Worm (Caenorhabditis elegans) whole organism, mixed stage, embryonic: ENCODE data around the gene clpf-1.

Experiments used
- M03D4.4 ChIP-seq: sonication (generic microtip); optimal IDR thresholded peaks from 2 replicates; lab custom pipeline; 2017; ENCODE audit warnings: mild to moderate bottlenecking, missing genetic modification characterization, missing compliant biosample characterization
- bed-3 ChIP-seq: fragments of 200-800 bp; sonication (Bioruptor generic); optimal IDR thresholded peaks from 3 replicates; lab custom pipeline; 2018; ENCODE audit warnings: mild to moderate bottlenecking, missing genetic modification characterization, moderate library complexity, missing compliant biosample characterization
- blmp-1 ChIP-seq: fragments of 150-350 bp; optimal IDR thresholded peaks from 2 replicates; lab custom pipeline; 2014; ENCODE audit warnings: missing biosample characterization, missing genetic modification characterization
- ceh-39 ChIP-seq: fragments of 150-350 bp; optimal IDR thresholded peaks from 2 replicates; lab custom pipeline; 2014; ENCODE audit warnings: missing biosample characterization, missing genetic modification characterization
- ceh-43 ChIP-seq: fragments of 200-800 bp; sonication (Bioruptor generic); optimal IDR thresholded peaks from 2 replicates; lab custom pipeline; 2018; ENCODE audit warnings: mild to moderate bottlenecking, missing genetic modification characterization, moderate library complexity, missing compliant biosample characterization
- ceh-83 ChIP-seq: fragments of 200-800 bp; sonication (Bioruptor generic); optimal IDR thresholded peaks from 2 replicates; lab custom pipeline; 2018; ENCODE audit warnings: mild to moderate bottlenecking, missing genetic modification characterization, missing compliant biosample characterization
- ces-1 ChIP-seq: fragments of 150-350 bp; optimal IDR thresholded peaks from 2 replicates; lab custom pipeline; 2014; ENCODE audit warnings: missing biosample characterization, missing genetic modification reagents, missing genetic modification characterization
- cnd-1 ChIP-seq: fragments of 200-800 bp; sonication (Bioruptor generic); optimal IDR thresholded peaks from 2 replicates; lab custom pipeline; 2018; ENCODE audit warnings: mild to moderate bottlenecking, missing genetic modification characterization, missing compliant biosample characterization
- drap-1 ChIP-seq: fragments of 200-800 bp; sonication (Bioruptor generic); optimal IDR thresholded peaks from 3 replicates; lab custom pipeline; 2018; ENCODE audit warnings: mild to moderate bottlenecking, missing genetic modification characterization, missing compliant biosample characterization
- elt-1 ChIP-seq: sonication (generic microtip); optimal IDR thresholded peaks from 2 replicates; lab custom pipeline; 2017; ENCODE audit warnings: missing genetic modification characterization, mild to moderate bottlenecking, missing compliant biosample characterization, antibody characterized with exemption, moderate library complexity, borderline replicate concordance; ENCODE audit not compliant: insufficient read depth
- elt-3 ChIP-seq: fragments of 150-350 bp; optimal IDR thresholded peaks from 2 replicates; lab custom pipeline; 2014; ENCODE audit warnings: missing biosample characterization, missing genetic modification characterization
- flh-1 ChIP-seq: fragments of 200-800 bp; sonication (Bioruptor generic); optimal IDR thresholded peaks from 2 replicates; lab custom pipeline; 2018; ENCODE audit warnings: mild to moderate bottlenecking, missing genetic modification characterization, moderate library complexity, missing compliant biosample characterization
- ham-2 ChIP-seq: fragments of 200-800 bp; sonication (Bioruptor generic); optimal IDR thresholded peaks from 2 replicates; lab custom pipeline; 2018; ENCODE audit warnings: mild to moderate bottlenecking, missing genetic modification characterization, missing compliant biosample characterization
- hlh-1 ChIP-seq: fragments of 150-350 bp; optimal IDR thresholded peaks from 2 replicates; lab custom pipeline; 2014; ENCODE audit warnings: missing biosample characterization, missing genetic modification reagents, missing genetic modification characterization
- lin-13 ChIP-seq: fragments of 150-350 bp; optimal IDR thresholded peaks from 2 replicates; lab custom pipeline; 2014; ENCODE audit warnings: missing biosample characterization, missing genetic modification characterization
- lin-32 ChIP-seq: fragments of 200-800 bp; sonication (Bioruptor generic); optimal IDR thresholded peaks from 2 replicates; lab custom pipeline; 2018; ENCODE audit warnings: mild to moderate bottlenecking, missing genetic modification characterization, missing compliant biosample characterization
- lsy-2 ChIP-seq: fragments of 150-350 bp; optimal IDR thresholded peaks from 2 replicates; lab custom pipeline; 2014; ENCODE audit warnings: missing biosample characterization, missing genetic modification characterization
- mab-5 ChIP-seq: fragments of 150-350 bp; optimal IDR thresholded peaks from 2 replicates; lab custom pipeline; 2014; ENCODE audit warnings: missing biosample characterization, missing genetic modification characterization
- mep-1 ChIP-seq: fragments of 150-350 bp; optimal IDR thresholded peaks from 2 replicates; lab custom pipeline; 2017; ENCODE audit warnings: missing biosample characterization, missing genetic modification reagents, missing genetic modification characterization, inconsistent platforms
- mls-2 ChIP-seq: sonication (generic microtip); optimal IDR thresholded peaks from 2 replicates; lab custom pipeline; 2016; ENCODE audit warnings: mild to moderate bottlenecking, missing genetic modification characterization, moderate library complexity, missing compliant biosample characterization
- nhr-12 ChIP-seq: fragments of 150-350 bp; optimal IDR thresholded peaks from 2 replicates; lab custom pipeline; 2014; ENCODE audit warnings: missing biosample characterization, missing genetic modification characterization
- nhr-2 ChIP-seq: fragments of 150-350 bp; optimal IDR thresholded peaks from 2 replicates; lab custom pipeline; 2014; ENCODE audit warnings: missing biosample characterization, missing genetic modification characterization
- nhr-237 ChIP-seq: fragments of 150-350 bp; optimal IDR thresholded peaks from 2 replicates; lab custom pipeline; 2014; ENCODE audit warnings: missing biosample characterization, missing genetic modification characterization
- nhr-28 ChIP-seq: fragments of 150-350 bp; optimal IDR thresholded peaks from 2 replicates; lab custom pipeline; 2014; ENCODE audit warnings: missing biosample characterization, missing genetic modification characterization
- nhr-76 ChIP-seq: sonication (generic microtip); optimal IDR thresholded peaks from 2 replicates; lab custom pipeline; 2017; ENCODE audit warnings: missing biosample characterization, missing genetic modification characterization
- pha-4 ChIP-seq: fragments of 150-350 bp; optimal IDR thresholded peaks from 2 replicates; lab custom pipeline; 2018; ENCODE audit warnings: missing biosample characterization, missing genetic modification reagents, missing genetic modification characterization
- sem-2 ChIP-seq: fragments of 200-800 bp; sonication (Bioruptor generic); optimal IDR thresholded peaks from 2 replicates; lab custom pipeline; 2018; ENCODE audit warnings: mild to moderate bottlenecking, missing genetic modification characterization, missing compliant biosample characterization
- snpc-4 ChIP-seq: fragments of 150-350 bp; optimal IDR thresholded peaks from 2 replicates; lab custom pipeline; 2014; ENCODE audit warnings: missing biosample characterization, missing genetic modification characterization
- sptf-1 ChIP-seq: sonication (generic microtip); optimal IDR thresholded peaks from 2 replicates; lab custom pipeline; 2017; ENCODE audit warnings: mild to moderate bottlenecking, missing genetic modification characterization, moderate library complexity, missing compliant biosample characterization
- tbx-8 ChIP-seq: fragments of 200-800 bp; sonication (Bioruptor generic); optimal IDR thresholded peaks from 2 replicates; lab custom pipeline; 2018; ENCODE audit warnings: mild to moderate bottlenecking, missing genetic modification characterization, moderate library complexity, missing compliant biosample characterization
- unc-120 ChIP-seq: sonication (generic microtip); optimal IDR thresholded peaks from 2 replicates; lab custom pipeline; 2017; ENCODE audit warnings: missing genetic modification characterization, missing compliant biosample characterization; ENCODE audit not compliant: poor library complexity, severe bottlenecking
- unc-39 ChIP-seq: fragments of 150-350 bp; optimal IDR thresholded peaks from 2 replicates; lab custom pipeline; 2014; ENCODE audit warnings: missing biosample characterization, missing genetic modification characterization
- unc-62 ChIP-seq: fragments of 150-350 bp; optimal IDR thresholded peaks from 2 replicates; lab custom pipeline; 2014; ENCODE audit warnings: missing biosample characterization, missing genetic modification reagents, missing genetic modification characterization
- zip-8 ChIP-seq: fragments of 150-350 bp; optimal IDR thresholded peaks from 2 replicates; lab custom pipeline; 2014; ENCODE audit warnings: missing biosample characterization, missing genetic modification characterization
- ztf-11 ChIP-seq: fragments of 150-350 bp; optimal IDR thresholded peaks from 2 replicates; lab custom pipeline; 2014; ENCODE audit warnings: missing biosample characterization, missing genetic modification characterization

clpf-1 gene

ce11 chrIII:3381866-3382265 lies 15.7 kb upstream of the clpf-1 start:
- TF ChIP-seq drap-1 (GFP tag; lab: Kevin White, UChicago): no peak
- TF ChIP-seq blmp-1 (tag; lab: Kevin White, UChicago): no peak
- TF ChIP-seq zip-8 (tag; lab: Kevin White, UChicago): no peak
- no peak for TF ChIP-seq pha-4 (tag; lab: Kevin White, UChicago)

ce11 chrIII:3382465-3382864 lies 15.1 kb upstream of the clpf-1 start:
- TF ChIP-seq pha-4 (tag; lab: Kevin White, UChicago) (no peak), blmp-1 (tag; lab: Kevin White, UChicago) (no peak), snpc-4 (tag; lab: Kevin White, UChicago) (no peak), nhr-12 (tag; lab: Kevin White, UChicago) (no peak), cnd-1 (no peak), nhr-76 (tag; lab: Kevin White, UChicago) (no peak)

ce11 chrIII:3389426-3390020 lies 8.0 kb upstream of the clpf-1 start, which contains the start of the genes elmd-1 and hecw-1:
elmd-1 (plus strand) TSS chrIII:3389919.
hecw-1 (minus strand) TSS chrIII:3389970.
- TF ChIP-seq zip-8 (tag; lab: Kevin White, UChicago) (no peak), elt-1 (tag; lab: Kevin White, UChicago) (no peak), nhr-76 (tag; lab: Kevin White, UChicago) (no peak), drap-1 (GFP tag; lab: Kevin White, UChicago) (peak; percentile 57), ztf-11 (tag; lab: Kevin White, UChicago) (no peak), elt-3 (tag; lab: Kevin White, UChicago) (no peak), lsy-2 (no peak), ham-2 (GFP tag; lab: Kevin White, UChicago) (no peak), pha-4 (tag; lab: Kevin White, UChicago) (no peak), blmp-1 (tag; lab: Kevin White, UChicago) (no peak), lin-32 (GFP tag; lab: Kevin White, UChicago) (no peak), tbx-8 (GFP tag; lab: Kevin White, UChicago) (no peak), ceh-43 (GFP tag; lab: Kevin White, UChicago) (no peak), M03D4.4 (tag; lab: Kevin White, UChicago) (no peak), unc-39 (tag; lab: Kevin White, UChicago) (no peak), nhr-237 (tag; lab: Kevin White, UChicago) (no peak), mls-2 (tag; lab: Kevin White, UChicago) (peak; percentile 34), bed-3 (GFP tag; lab: Kevin White, UChicago) (no peak), unc-62 (GFP tag; lab: Kevin White, UChicago) (peak; percentile 48), flh-1 (GFP tag; lab: Kevin White, UChicago) (no peak), nhr-2 (tag; lab: Kevin White, UChicago) (no peak), ces-1 (GFP tag; lab: Kevin White, UChicago) (no peak), lin-13 (tag; lab: Kevin White, UChicago) (no peak), ceh-39 (no peak), hlh-1 (no peak), ceh-83 (GFP tag; lab: Kevin White, UChicago) (no peak), mab-5 (tag; lab: Kevin White, UChicago) (no peak), sem-2 (GFP tag; lab: Kevin White, UChicago) (peak; percentile 39), snpc-4 (tag; lab: Kevin White, UChicago) (no peak), nhr-12 (tag; lab: Kevin White, UChicago) (no peak), unc-120 (peak; percentile 49), cnd-1 (peak; percentile 43), mep-1 (tag; lab: Kevin White, UChicago) (no peak), sptf-1 (tag; lab: Kevin White, UChicago) (peak; percentile 13), nhr-28 (tag; lab: Kevin White, UChicago) (no peak)
